Worm (Caenorhabditis elegans): ENCODE results near the gene lurp-3.

Gene lurp-3

ce11 chrV:13488297-13488803 is 32.8 kb downstream of the lurp-3 start:
- TF ChIP-seq ztf-23 (GFP tag; IDR thresholded peaks at IDR 0.05): no peak

- TF ChIP-seq ztf-29 (GFP tag; IDR thresholded peaks at IDR 0.05) (no peak), med-1 (GFP tag; optimal IDR thresholded peaks at IDR 0.05; ENCODE audit: insufficient read depth) (no peak), klf-2 (GFP tag; conservative IDR thresholded peaks at IDR 0.05) (no peak), tab-1 (GFP tag; IDR thresholded peaks at IDR 0.05) (no peak), flt-1 (GFP tag; IDR thresholded peaks at IDR 0.05) (no peak), cog-1 (tag; optimal IDR thresholded peaks at IDR 0.05) (no peak), ztf-23 (GFP tag; IDR thresholded peaks at IDR 0.05) (no peak), T22C8.4 (GFP tag; IDR thresholded peaks at IDR 0.05) (no peak)
Measured at ce11 chrV:13489830-13490229, 34.3 kb downstream of the lurp-3 start, which contains the start of gene T10G3.3. Gene T10G3.3 (minus strand): TSS chrV:13490199.

ce11 chrV:13497322-13497847 is 41.8 kb downstream of the lurp-3 start, which contains the start of the genes eea-1 and gut-2:
Gene eea-1 (minus strand): TSS chrV:13497372.
Gene gut-2 (plus strand): TSS chrV:13497690.
- TF ChIP-seq flt-1 (GFP tag; IDR thresholded peaks at IDR 0.05): no peak
- TF ChIP-seq med-1 (GFP tag; optimal IDR thresholded peaks at IDR 0.05; ENCODE audit: insufficient read depth): no peak
- TF ChIP-seq T22C8.4 (GFP tag; IDR thresholded peaks at IDR 0.05): no peak
- TF ChIP-seq ztf-29 (GFP tag; IDR thresholded peaks at IDR 0.05): no peak
- no peak for TF ChIP-seq cog-1 (tag; optimal IDR thresholded peaks at IDR 0.05)
- TF ChIP-seq ref-1 (GFP tag; conservative IDR thresholded peaks at IDR 0.05): no peak
- TF ChIP-seq klf-2 (GFP tag; conservative IDR thresholded peaks at IDR 0.05): no peak
- no peak for TF ChIP-seq ztf-23 (GFP tag; IDR thresholded peaks at IDR 0.05)
- no peak for TF ChIP-seq tab-1 (GFP tag; IDR thresholded peaks at IDR 0.05)

- TF ChIP-seq ztf-23 (GFP tag; IDR thresholded peaks at IDR 0.05): no peak
- TF ChIP-seq cog-1 (tag; optimal IDR thresholded peaks at IDR 0.05): no peak
- no peak for TF ChIP-seq ref-1 (GFP tag; conservative IDR thresholded peaks at IDR 0.05)
- no peak for TF ChIP-seq ztf-29 (GFP tag; IDR thresholded peaks at IDR 0.05)
- TF ChIP-seq klf-2 (GFP tag; conservative IDR thresholded peaks at IDR 0.05): no peak
- TF ChIP-seq T22C8.4 (GFP tag; IDR thresholded peaks at IDR 0.05): no peak
- no peak for TF ChIP-seq flt-1 (GFP tag; IDR thresholded peaks at IDR 0.05)
- no peak for TF ChIP-seq med-1 (GFP tag; optimal IDR thresholded peaks at IDR 0.05; ENCODE audit: insufficient read depth)
- TF ChIP-seq tab-1 (GFP tag; IDR thresholded peaks at IDR 0.05): no peak
Measured at ce11 chrV:13499227-13499626, 43.7 kb downstream of the lurp-3 start.

- TF ChIP-seq cog-1 (tag; optimal IDR thresholded peaks at IDR 0.05): no peak
- TF ChIP-seq ztf-23 (GFP tag; IDR thresholded peaks at IDR 0.05): no peak
- no peak for TF ChIP-seq flt-1 (GFP tag; IDR thresholded peaks at IDR 0.05)
- TF ChIP-seq med-1 (GFP tag; optimal IDR thresholded peaks at IDR 0.05; ENCODE audit: insufficient read depth): no peak
- no peak for TF ChIP-seq klf-2 (GFP tag; conservative IDR thresholded peaks at IDR 0.05)
Measured at ce11 chrV:13506321-13506720, 50.8 kb downstream of the lurp-3 start, which contains the start of gene R11G10.4. Gene R11G10.4 (plus strand): TSS chrV:13506621.

Data from whole organism, midembryonic.